Worm (Caenorhabditis elegans) whole organism, mixed stage, embryonic: ENCODE measurements around the gene F13C5.3.

Source experiments
- M03D4.4 ChIP-seq: sonication (generic microtip); optimal IDR thresholded peaks from 2 replicates; lab custom pipeline; 2017; ENCODE audit warnings: mild to moderate bottlenecking, missing genetic modification characterization, missing compliant biosample characterization
- bed-3 ChIP-seq: fragments of 200-800 bp; sonication (Bioruptor generic); optimal IDR thresholded peaks from 3 replicates; lab custom pipeline; 2018; ENCODE audit warnings: mild to moderate bottlenecking, missing genetic modification characterization, moderate library complexity, missing compliant biosample characterization
- blmp-1 ChIP-seq: fragments of 150-350 bp; optimal IDR thresholded peaks from 2 replicates; lab custom pipeline; 2014; ENCODE audit warnings: missing biosample characterization, missing genetic modification characterization
- ceh-39 ChIP-seq: fragments of 150-350 bp; optimal IDR thresholded peaks from 2 replicates; lab custom pipeline; 2014; ENCODE audit warnings: missing biosample characterization, missing genetic modification characterization
- ceh-43 ChIP-seq: fragments of 200-800 bp; sonication (Bioruptor generic); optimal IDR thresholded peaks from 2 replicates; lab custom pipeline; 2018; ENCODE audit warnings: mild to moderate bottlenecking, missing genetic modification characterization, moderate library complexity, missing compliant biosample characterization
- ceh-83 ChIP-seq: fragments of 200-800 bp; sonication (Bioruptor generic); optimal IDR thresholded peaks from 2 replicates; lab custom pipeline; 2018; ENCODE audit warnings: mild to moderate bottlenecking, missing genetic modification characterization, missing compliant biosample characterization
- ces-1 ChIP-seq: fragments of 150-350 bp; optimal IDR thresholded peaks from 2 replicates; lab custom pipeline; 2014; ENCODE audit warnings: missing biosample characterization, missing genetic modification reagents, missing genetic modification characterization
- cnd-1 ChIP-seq: fragments of 200-800 bp; sonication (Bioruptor generic); optimal IDR thresholded peaks from 2 replicates; lab custom pipeline; 2018; ENCODE audit warnings: mild to moderate bottlenecking, missing genetic modification characterization, missing compliant biosample characterization
- drap-1 ChIP-seq: fragments of 200-800 bp; sonication (Bioruptor generic); optimal IDR thresholded peaks from 3 replicates; lab custom pipeline; 2018; ENCODE audit warnings: mild to moderate bottlenecking, missing genetic modification characterization, missing compliant biosample characterization
- elt-1 ChIP-seq: sonication (generic microtip); optimal IDR thresholded peaks from 2 replicates; lab custom pipeline; 2017; ENCODE audit warnings: missing genetic modification characterization, mild to moderate bottlenecking, missing compliant biosample characterization, antibody characterized with exemption, moderate library complexity, borderline replicate concordance; ENCODE audit not compliant: insufficient read depth
- elt-3 ChIP-seq: fragments of 150-350 bp; optimal IDR thresholded peaks from 2 replicates; lab custom pipeline; 2014; ENCODE audit warnings: missing biosample characterization, missing genetic modification characterization
- flh-1 ChIP-seq: fragments of 200-800 bp; sonication (Bioruptor generic); optimal IDR thresholded peaks from 2 replicates; lab custom pipeline; 2018; ENCODE audit warnings: mild to moderate bottlenecking, missing genetic modification characterization, moderate library complexity, missing compliant biosample characterization
- ham-2 ChIP-seq: fragments of 200-800 bp; sonication (Bioruptor generic); optimal IDR thresholded peaks from 2 replicates; lab custom pipeline; 2018; ENCODE audit warnings: mild to moderate bottlenecking, missing genetic modification characterization, missing compliant biosample characterization
- hlh-1 ChIP-seq: fragments of 150-350 bp; optimal IDR thresholded peaks from 2 replicates; lab custom pipeline; 2014; ENCODE audit warnings: missing biosample characterization, missing genetic modification reagents, missing genetic modification characterization
- lin-13 ChIP-seq: fragments of 150-350 bp; optimal IDR thresholded peaks from 2 replicates; lab custom pipeline; 2014; ENCODE audit warnings: missing biosample characterization, missing genetic modification characterization
- lsy-2 ChIP-seq: fragments of 150-350 bp; optimal IDR thresholded peaks from 2 replicates; lab custom pipeline; 2014; ENCODE audit warnings: missing biosample characterization, missing genetic modification characterization
- mab-5 ChIP-seq: fragments of 150-350 bp; optimal IDR thresholded peaks from 2 replicates; lab custom pipeline; 2014; ENCODE audit warnings: missing biosample characterization, missing genetic modification characterization
- mls-2 ChIP-seq: sonication (generic microtip); optimal IDR thresholded peaks from 2 replicates; lab custom pipeline; 2016; ENCODE audit warnings: mild to moderate bottlenecking, missing genetic modification characterization, moderate library complexity, missing compliant biosample characterization
- nhr-2 ChIP-seq: fragments of 150-350 bp; optimal IDR thresholded peaks from 2 replicates; lab custom pipeline; 2014; ENCODE audit warnings: missing biosample characterization, missing genetic modification characterization
- nhr-237 ChIP-seq: fragments of 150-350 bp; optimal IDR thresholded peaks from 2 replicates; lab custom pipeline; 2014; ENCODE audit warnings: missing biosample characterization, missing genetic modification characterization
- nhr-28 ChIP-seq: fragments of 150-350 bp; optimal IDR thresholded peaks from 2 replicates; lab custom pipeline; 2014; ENCODE audit warnings: missing biosample characterization, missing genetic modification characterization
- nhr-76 ChIP-seq: sonication (generic microtip); optimal IDR thresholded peaks from 2 replicates; lab custom pipeline; 2017; ENCODE audit warnings: missing biosample characterization, missing genetic modification characterization
- pha-4 ChIP-seq: fragments of 150-350 bp; optimal IDR thresholded peaks from 2 replicates; lab custom pipeline; 2018; ENCODE audit warnings: missing biosample characterization, missing genetic modification reagents, missing genetic modification characterization
- sem-2 ChIP-seq: fragments of 200-800 bp; sonication (Bioruptor generic); optimal IDR thresholded peaks from 2 replicates; lab custom pipeline; 2018; ENCODE audit warnings: mild to moderate bottlenecking, missing genetic modification characterization, missing compliant biosample characterization
- snpc-4 ChIP-seq: fragments of 150-350 bp; optimal IDR thresholded peaks from 2 replicates; lab custom pipeline; 2014; ENCODE audit warnings: missing biosample characterization, missing genetic modification characterization
- sptf-1 ChIP-seq: sonication (generic microtip); optimal IDR thresholded peaks from 2 replicates; lab custom pipeline; 2017; ENCODE audit warnings: mild to moderate bottlenecking, missing genetic modification characterization, moderate library complexity, missing compliant biosample characterization
- tbx-8 ChIP-seq: fragments of 200-800 bp; sonication (Bioruptor generic); optimal IDR thresholded peaks from 2 replicates; lab custom pipeline; 2018; ENCODE audit warnings: mild to moderate bottlenecking, missing genetic modification characterization, moderate library complexity, missing compliant biosample characterization
- unc-120 ChIP-seq: sonication (generic microtip); optimal IDR thresholded peaks from 2 replicates; lab custom pipeline; 2017; ENCODE audit warnings: missing genetic modification characterization, missing compliant biosample characterization; ENCODE audit not compliant: poor library complexity, severe bottlenecking
- unc-62 ChIP-seq: fragments of 150-350 bp; optimal IDR thresholded peaks from 2 replicates; lab custom pipeline; 2014; ENCODE audit warnings: missing biosample characterization, missing genetic modification reagents, missing genetic modification characterization
- ztf-11 ChIP-seq: fragments of 150-350 bp; optimal IDR thresholded peaks from 2 replicates; lab custom pipeline; 2014; ENCODE audit warnings: missing biosample characterization, missing genetic modification characterization

F13C5.3 gene

DNA sequence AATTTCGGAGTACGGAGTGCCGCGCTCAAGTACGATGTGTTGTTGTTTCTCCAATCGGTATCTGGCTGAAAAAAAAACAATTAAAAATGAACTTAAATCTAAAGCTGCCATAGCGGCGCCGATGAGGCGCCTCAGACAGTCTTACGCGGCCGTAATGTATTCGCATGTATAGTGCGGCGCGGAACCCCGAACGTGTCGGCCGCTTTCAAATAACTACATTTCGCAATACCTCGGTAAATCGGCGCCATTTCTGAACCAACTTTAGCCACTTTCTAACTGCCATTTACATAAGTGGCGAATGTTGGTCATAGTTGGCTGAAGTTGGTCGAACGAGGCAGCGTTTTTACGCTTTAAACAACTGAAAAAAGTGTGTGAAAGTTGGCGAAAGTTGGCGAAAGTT lies 13.4 kb upstream of the F13C5.3 start:
- TF ChIP-seq nhr-237 (tag; lab: Kevin White, UChicago), result no peak
- TF ChIP-seq mab-5 (tag; lab: Kevin White, UChicago), result no peak
- no peak for TF ChIP-seq ceh-39
- TF ChIP-seq mls-2 (tag; lab: Kevin White, UChicago), result no peak
- no peak for TF ChIP-seq M03D4.4

DNA sequence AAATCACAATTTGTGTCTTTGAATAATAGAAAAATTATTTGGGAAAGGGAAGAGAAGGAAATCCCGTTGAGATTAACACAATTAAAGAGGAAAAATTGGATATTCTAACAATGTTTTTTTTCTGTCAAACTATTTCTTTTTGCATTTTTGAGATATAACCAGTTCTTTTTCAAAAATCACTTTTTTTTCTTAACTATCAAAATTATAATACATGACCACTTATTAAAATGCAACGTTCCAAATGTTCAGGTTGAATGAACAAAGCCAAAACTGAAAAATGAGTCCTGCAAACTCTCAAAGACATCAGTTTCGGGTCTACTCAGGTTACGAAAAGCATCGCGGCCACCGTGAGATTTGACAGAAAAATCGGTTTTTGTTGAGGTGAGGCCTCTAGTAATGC lies 10.2 kb upstream of the F13C5.3 start:
- TF ChIP-seq blmp-1 (tag; lab: Kevin White, UChicago) (no peak), ztf-11 (tag; lab: Kevin White, UChicago) (no peak), bed-3 (GFP tag; lab: Kevin White, UChicago) (no peak), mab-5 (tag; lab: Kevin White, UChicago) (no peak), nhr-2 (no peak), ces-1 (GFP tag; lab: Kevin White, UChicago) (no peak), tbx-8 (GFP tag; lab: Kevin White, UChicago) (no peak), pha-4 (no peak), snpc-4 (tag; lab: Kevin White, UChicago) (no peak), M03D4.4 (no peak), lsy-2 (tag; lab: Kevin White, UChicago) (no peak), drap-1 (no peak), nhr-237 (tag; lab: Kevin White, UChicago) (no peak), cnd-1 (no peak), unc-62 (no peak), ham-2 (GFP tag; lab: Kevin White, UChicago) (no peak), ceh-39 (no peak), lin-13 (no peak)

DNA sequence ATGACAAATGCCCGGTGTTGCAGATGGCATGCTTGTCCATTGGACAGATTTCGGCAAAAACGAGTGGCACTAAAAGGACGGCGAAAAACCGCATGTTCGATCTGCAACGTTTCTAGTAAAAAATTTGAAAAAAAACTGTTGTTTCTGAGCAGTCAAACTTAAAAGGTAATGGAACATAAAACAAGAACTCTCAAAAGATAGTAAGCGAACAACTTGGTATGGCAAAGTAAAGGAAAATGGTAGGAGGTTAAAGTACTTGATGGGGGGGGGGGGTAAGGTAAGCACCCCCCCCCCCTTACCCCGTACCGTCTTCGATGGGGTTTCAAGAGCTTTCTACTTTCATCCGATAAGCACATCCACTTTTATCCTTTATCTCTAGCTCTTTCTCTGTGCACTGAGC lies 9.0 kb upstream of the F13C5.3 start, which contains the start of gene F13C5.5:
Gene F13C5.5, minus strand, starts transcription at position 101 of the 400 bp plus-strand sequence.
- no peak for TF ChIP-seq hlh-1 (tag; lab: Kevin White, UChicago)
- TF ChIP-seq unc-62, result no peak
- no peak for TF ChIP-seq ceh-83 (GFP tag; lab: Kevin White, UChicago)
- TF ChIP-seq elt-1, result no peak
- TF ChIP-seq bed-3 (GFP tag; lab: Kevin White, UChicago), result no peak
- TF ChIP-seq lsy-2 (tag; lab: Kevin White, UChicago), result no peak
- no peak for TF ChIP-seq ztf-11 (tag; lab: Kevin White, UChicago)
- no peak for TF ChIP-seq nhr-28 (tag; lab: Kevin White, UChicago)
- TF ChIP-seq pha-4, result no peak
- no peak for TF ChIP-seq elt-3 (tag; lab: Kevin White, UChicago)
- no peak for TF ChIP-seq M03D4.4
- TF ChIP-seq ceh-43 (GFP tag; lab: Kevin White, UChicago), result no peak
- no peak for TF ChIP-seq nhr-237 (tag; lab: Kevin White, UChicago)
- TF ChIP-seq flh-1, result no peak
- TF ChIP-seq ces-1 (GFP tag; lab: Kevin White, UChicago), result no peak
- TF ChIP-seq drap-1, result no peak
- TF ChIP-seq unc-120 (tag; lab: Kevin White, UChicago), result no peak
- TF ChIP-seq blmp-1 (tag; lab: Kevin White, UChicago), result no peak
- TF ChIP-seq, all 35 proteins: peak for 0

DNA sequence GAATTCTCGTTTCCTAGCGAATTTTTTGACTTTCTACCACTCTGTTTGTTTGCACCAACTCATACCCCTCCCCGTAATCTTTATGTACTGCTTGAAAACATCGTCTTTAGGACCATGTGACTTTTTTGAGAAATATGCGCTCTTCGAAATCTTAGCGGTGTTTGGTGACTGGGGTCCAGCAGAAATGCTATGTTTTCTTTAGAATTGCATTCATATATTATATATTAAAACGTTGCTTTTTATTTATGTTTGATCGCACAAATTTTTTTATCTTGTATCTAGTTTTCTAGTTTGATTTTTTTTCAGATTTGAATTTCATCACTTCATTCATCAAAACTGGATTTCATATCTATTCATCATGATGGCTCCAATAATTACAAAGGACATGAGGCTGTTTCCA lies 2.5 kb upstream of the F13C5.3 start, which contains the start of gene F13C5.1:
Gene F13C5.1, plus strand, starts transcription at position 301 of the 400 bp plus-strand sequence.
- no peak for TF ChIP-seq lsy-2 (tag; lab: Kevin White, UChicago)

DNA sequence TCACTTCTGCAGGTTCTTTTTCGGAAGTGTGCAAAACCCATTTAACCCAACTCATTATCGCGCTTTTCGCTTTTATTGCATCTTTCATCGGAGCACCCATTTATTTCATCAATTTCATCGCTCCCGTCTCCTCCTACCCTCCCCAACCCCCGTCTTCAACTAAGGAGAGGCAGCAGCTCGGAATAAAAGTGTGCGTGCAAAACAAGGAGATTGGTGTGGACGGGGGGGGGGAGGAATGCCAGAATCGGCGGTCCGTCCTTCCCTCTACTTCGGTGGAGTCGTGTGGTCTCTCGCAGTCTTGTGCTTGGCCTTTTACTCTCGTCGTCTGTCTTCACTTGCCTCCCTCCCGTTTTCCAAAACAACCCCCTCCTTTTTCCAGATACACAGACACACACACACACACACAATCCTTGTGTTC lies 2.0 kb upstream of the F13C5.3 start:
- peak; percentile 7 for TF ChIP-seq lin-13
- TF ChIP-seq lsy-2 (tag; lab: Kevin White, UChicago), result peak; percentile 0
- peak; percentile 74 for TF ChIP-seq mls-2 (tag; lab: Kevin White, UChicago)
- peak; percentile 77 for TF ChIP-seq sptf-1
- TF ChIP-seq ces-1 (GFP tag; lab: Kevin White, UChicago), result peak; percentile 93
- peak; percentile 12 for TF ChIP-seq unc-62
- TF ChIP-seq nhr-2, result no peak
- peak; percentile 22 for TF ChIP-seq sem-2 (GFP tag; lab: Kevin White, UChicago)
- no peak for TF ChIP-seq nhr-76 (tag; lab: Kevin White, UChicago)
- TF ChIP-seq elt-1, result no peak
- peak; percentile 47 for TF ChIP-seq unc-120 (tag; lab: Kevin White, UChicago)
- TF ChIP-seq cnd-1, result peak; percentile 39
- peak; percentile 56 for TF ChIP-seq drap-1
- TF ChIP-seq, all 35 proteins: peak for 10
